Fruit fly (Drosophila melanogaster): Measurements from ENCODE around the gene Ski6.

DNA sequence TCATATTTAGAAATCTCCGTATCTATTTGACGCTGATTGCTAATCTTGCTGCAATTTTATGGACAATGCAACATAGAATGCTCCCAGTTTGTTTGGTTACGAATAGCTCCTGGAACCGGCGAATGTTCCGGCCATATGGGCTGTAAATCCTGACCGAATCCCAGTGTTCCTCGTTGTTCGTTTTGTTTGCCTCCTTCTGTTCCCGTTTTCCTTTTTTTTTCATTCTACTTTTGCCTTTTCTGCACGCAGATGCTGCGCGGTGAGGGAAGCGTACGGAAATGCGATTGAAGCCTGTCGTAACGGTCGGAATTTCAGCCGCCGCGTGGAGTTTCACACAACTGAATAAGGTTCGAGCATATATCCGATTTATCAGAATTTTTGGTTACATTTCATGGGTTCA, 46.1 kb downstream of the Ski6 start, which contains the start of gene CG43925:
- no peak for TF ChIP-seq Dfd (GFP tag; optimal IDR thresholded peaks at IDR 0.05)
- no peak for TF ChIP-seq pan (optimal IDR thresholded peaks at IDR 0.05)
- TF ChIP-seq Jra (GFP tag; optimal IDR thresholded peaks at IDR 0.05): no peak
- TF ChIP-seq Mio (GFP tag; optimal IDR thresholded peaks at IDR 0.05): no peak
- no peak for TF ChIP-seq HLH106 (tag; optimal IDR thresholded peaks at IDR 0.05)
- TF ChIP-seq GATAd (GFP tag; optimal IDR thresholded peaks at IDR 0.05): no peak
- TF ChIP-seq dmrt93B (GFP tag; optimal IDR thresholded peaks at IDR 0.05): no peak
- TF ChIP-seq sage (GFP tag; optimal IDR thresholded peaks at IDR 0.05): no peak
- TF ChIP-seq Sp1 (GFP tag; optimal IDR thresholded peaks at IDR 0.05): no peak
- no peak for TF ChIP-seq dl (GFP tag; optimal IDR thresholded peaks at IDR 0.05; ENCODE audit: insufficient read depth in 1 of 2, partially characterized antibody in 2 of 2)
- no peak for TF ChIP-seq sv (GFP tag; optimal IDR thresholded peaks at IDR 0.05)
- no peak for TF ChIP-seq h (GFP tag; optimal IDR thresholded peaks at IDR 0.05)
- no peak for TF ChIP-seq CrebA (GFP tag; optimal IDR thresholded peaks at IDR 0.05; ENCODE audit: borderline replicate concordance)

Measured in whole organism, wandering third instar larva.